Fruit fly (Drosophila melanogaster): Measurements from ENCODE around the gene CG9536.
A peak's percentile ranks its signal among the peaks of the same experiment; 100 is the strongest.

CG9536 gene

DNA sequence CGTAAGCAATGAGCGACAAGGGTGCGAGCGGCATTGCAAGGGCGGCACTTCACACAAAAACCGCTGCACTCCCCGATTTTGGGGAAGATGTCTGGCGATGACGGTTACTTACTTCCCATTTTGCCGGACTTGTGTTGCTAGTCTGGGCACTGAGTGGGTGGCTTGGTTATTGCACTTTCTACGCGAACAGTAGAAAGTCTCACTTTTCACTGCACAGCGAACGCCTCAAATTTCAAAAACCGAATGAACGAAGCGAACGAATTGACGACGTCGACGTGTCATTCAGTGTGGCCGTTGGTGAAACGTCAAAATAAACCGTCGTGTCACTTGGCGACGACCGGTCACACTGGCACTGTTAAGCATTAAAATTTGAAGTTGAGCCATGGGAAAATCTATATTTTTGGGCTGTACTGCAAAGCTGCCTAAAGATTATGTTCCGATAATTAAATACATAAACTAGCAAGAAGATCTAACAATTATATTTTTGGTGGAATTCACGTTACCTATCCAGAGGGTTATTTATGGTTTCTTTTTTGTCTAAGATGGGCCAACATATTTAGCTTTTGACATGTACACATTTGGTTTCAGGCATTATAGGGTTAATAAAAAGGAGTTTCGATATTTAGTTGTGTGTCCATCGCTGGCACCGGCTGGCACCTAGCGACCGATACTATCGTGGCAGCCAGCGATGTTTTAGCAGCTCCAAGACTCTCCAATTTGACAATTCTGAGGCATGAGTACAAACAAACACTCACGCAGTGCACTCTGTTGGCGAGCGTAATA, 3.6 kb upstream of the CG9536 start, which contains the start of the genes Sec61alpha and Daxx (continued):
- peak; percentile 74 for TF ChIP-seq trem (tag; optimal IDR thresholded peaks at IDR 0.05)
- peak; percentile 65 for TF ChIP-seq repo (GFP tag; optimal IDR thresholded peaks at IDR 0.05)
- TF ChIP-seq sna (GFP tag; IDR thresholded peaks at IDR 0.05; ENCODE audit: partially characterized antibody), result peak; percentile 98
- TF ChIP-seq crc (GFP tag; optimal IDR thresholded peaks at IDR 0.05), result peak; percentile 83
- TF ChIP-seq CG6765 (GFP tag; optimal IDR thresholded peaks at IDR 0.05), result peak; percentile 67
- peak; percentile 100 for TF ChIP-seq CG6791 (GFP tag; IDR thresholded peaks at IDR 0.05; ENCODE audit: partially characterized antibody)
- TF ChIP-seq CkIIα-i1 (GFP tag; IDR thresholded peaks at IDR 0.05), result no peak

DNA sequence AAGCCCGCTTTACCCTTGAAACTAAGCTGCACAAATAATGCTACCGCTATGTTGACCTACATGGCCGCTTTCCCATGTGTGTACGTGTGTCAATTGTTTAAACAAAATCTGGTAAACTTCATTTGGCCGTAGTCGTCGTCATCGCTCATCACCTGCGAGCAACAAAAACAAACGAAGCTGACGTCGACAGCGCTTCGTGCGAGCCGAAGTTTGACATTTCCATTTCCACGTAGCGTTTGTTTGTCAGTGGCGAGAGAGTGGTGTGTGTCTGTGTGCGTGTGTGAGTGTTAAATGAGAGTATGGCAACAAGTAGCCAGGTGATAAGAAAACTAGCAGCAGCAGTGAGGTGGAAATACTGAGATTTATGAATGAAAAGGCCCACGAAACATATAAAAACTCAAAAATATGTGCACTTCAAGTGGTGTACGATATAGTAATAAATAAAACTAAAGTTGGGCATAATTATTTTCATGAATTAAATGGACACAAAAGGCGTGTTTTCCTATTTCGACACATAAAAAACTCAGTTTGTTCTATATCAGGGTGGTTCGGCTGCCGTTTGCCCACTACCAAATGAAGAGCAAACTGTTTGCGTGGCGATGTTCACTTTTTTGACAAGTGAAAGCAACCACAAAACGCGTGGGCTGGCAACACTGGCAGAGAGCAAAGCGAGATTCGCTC, 2.6 kb upstream of the CG9536 start:
- TF ChIP-seq tup (GFP tag; optimal IDR thresholded peaks at IDR 0.05) (no peak), HmgZ (tag; optimal IDR thresholded peaks at IDR 0.05) (peak; percentile 77), Stat92E (GFP tag; optimal IDR thresholded peaks at IDR 0.05) (no peak), CG15073 (GFP tag; optimal IDR thresholded peaks at IDR 0.05) (no peak), Tbp (GFP tag; optimal IDR thresholded peaks at IDR 0.05) (no peak), CG13123 (GFP tag; optimal IDR thresholded peaks at IDR 0.05) (no peak), CG33213 (GFP tag; optimal IDR thresholded peaks at IDR 0.05) (no peak), cg (GFP tag; optimal IDR thresholded peaks at IDR 0.05) (peak; percentile 90), CG10366 (GFP tag; IDR thresholded peaks at IDR 0.05) (no peak), pzg (GFP tag; optimal IDR thresholded peaks at IDR 0.05) (no peak), cato (GFP tag; optimal IDR thresholded peaks at IDR 0.05; ENCODE audit: borderline replicate concordance) (no peak), ase (GFP tag; IDR thresholded peaks at IDR 0.05) (no peak), sens (GFP tag) (peak; percentile 94), CG3281 (GFP tag; optimal IDR thresholded peaks at IDR 0.05) (peak; percentile 43), kah (GFP tag; optimal IDR thresholded peaks at IDR 0.05) (peak; percentile 91), pfk (GFP tag; optimal IDR thresholded peaks at IDR 0.05) (peak; percentile 67), fd96Cb (tag; optimal IDR thresholded peaks at IDR 0.05) (no peak), cas (GFP tag; IDR thresholded peaks at IDR 0.05) (no peak), HLH4C (GFP tag; IDR thresholded peaks at IDR 0.05; ENCODE audit: partially characterized antibody) (no peak), CG18011 (GFP tag; optimal IDR thresholded peaks at IDR 0.05) (no peak), her (GFP tag; optimal IDR thresholded peaks at IDR 0.05) (no peak), E2f1 (GFP tag; IDR thresholded peaks at IDR 0.05) (no peak), wdn (GFP tag; IDR thresholded peaks at IDR 0.05) (no peak), nmo (GFP tag; optimal IDR thresholded peaks at IDR 0.05) (peak; percentile 1), otp (GFP tag; IDR thresholded peaks at IDR 0.05) (no peak), CG5953 (GFP tag; IDR thresholded peaks at IDR 0.05) (no peak), sna (GFP tag; IDR thresholded peaks at IDR 0.05; ENCODE audit: partially characterized antibody) (no peak), CG15011 (GFP tag; optimal IDR thresholded peaks at IDR 0.05) (peak; percentile 34), CG10147 (GFP tag; optimal IDR thresholded peaks at IDR 0.05) (no peak), CG1603 (tag; optimal IDR thresholded peaks at IDR 0.05) (peak; percentile 25), wor (GFP tag; IDR thresholded peaks at IDR 0.05) (no peak), Six4 (GFP tag; optimal IDR thresholded peaks at IDR 0.05) (no peak), CG5245 (GFP tag; optimal IDR thresholded peaks at IDR 0.05) (no peak), CG17612 (GFP tag; IDR thresholded peaks at IDR 0.05) (no peak), sima (GFP tag; optimal IDR thresholded peaks at IDR 0.05) (no peak), ab (GFP tag; optimal IDR thresholded peaks at IDR 0.05) (no peak), D (optimal IDR thresholded peaks at IDR 0.05) (no peak), D (GFP tag; optimal IDR thresholded peaks at IDR 0.05) (peak; percentile 20), Rfx (GFP tag; IDR thresholded peaks at IDR 0.05) (peak; percentile 19; the same call in 1 of the 2 replicates), wek (GFP tag; optimal IDR thresholded peaks at IDR 0.05) (peak; percentile 72), CG3065 (GFP tag; optimal IDR thresholded peaks at IDR 0.05) (no peak)
